Worm (Caenorhabditis elegans): ENCODE measurements around the gene miga-1.

miga-1 gene

ce11 chrV:12352445-12352844 is 48.2 kb downstream of the miga-1 start, which contains the start of gene sqt-3:
TSS of gene sqt-3 (plus strand) at chrV:12352745.
- TF ChIP-seq nhr-232 (tag; optimal IDR thresholded peaks at IDR 0.05) (no peak), elt-2 (tag; optimal IDR thresholded peaks at IDR 0.05) (no peak), ahr-1 (tag; optimal IDR thresholded peaks at IDR 0.05) (no peak), hlh-6 (tag; optimal IDR thresholded peaks at IDR 0.05) (no peak), sox-4 (tag; optimal IDR thresholded peaks at IDR 0.05) (no peak)

DNA sequence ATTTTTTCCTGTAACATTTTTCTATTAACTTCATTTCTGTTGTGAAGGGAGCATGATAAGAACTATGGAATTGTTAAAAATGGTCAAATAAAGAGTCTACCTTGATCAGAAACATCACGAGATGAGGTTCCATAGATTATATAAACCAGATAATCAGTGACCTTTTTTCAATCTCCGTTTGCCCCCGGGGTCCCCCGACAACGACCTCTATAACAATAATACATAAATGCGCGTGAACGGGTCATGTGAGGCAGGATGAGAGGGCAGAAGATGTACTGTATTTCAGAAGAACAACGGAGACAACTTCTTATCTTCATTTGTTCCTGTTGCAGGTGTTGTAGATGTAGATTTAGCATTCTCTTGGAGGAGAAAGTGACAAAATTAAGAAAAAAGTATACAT is 48.8 kb downstream of the miga-1 start:
- TF ChIP-seq ceh-30 (tag; optimal IDR thresholded peaks at IDR 0.05) (no peak), ceh-45 (GFP tag; IDR thresholded peaks at IDR 0.05) (no peak), hlh-6 (tag; optimal IDR thresholded peaks at IDR 0.05) (no peak), unc-55 (GFP tag; optimal IDR thresholded peaks at IDR 0.05) (no peak), unc-3 (GFP tag; conservative IDR thresholded peaks at IDR 0.05) (no peak), unc-3 (tag; optimal IDR thresholded peaks at IDR 0.05) (no peak), lim-6 (tag; optimal IDR thresholded peaks at IDR 0.05) (no peak), sdc-2 (tag; optimal IDR thresholded peaks at IDR 0.05) (no peak), sox-2 (GFP tag; IDR thresholded peaks at IDR 0.05) (no peak), pros-1 (tag; optimal IDR thresholded peaks at IDR 0.05) (no peak), hlh-30 (tag; optimal IDR thresholded peaks at IDR 0.05; ENCODE audit: insufficient read depth) (no peak), tbx-7 (tag; optimal IDR thresholded peaks at IDR 0.05) (no peak)

DNA sequence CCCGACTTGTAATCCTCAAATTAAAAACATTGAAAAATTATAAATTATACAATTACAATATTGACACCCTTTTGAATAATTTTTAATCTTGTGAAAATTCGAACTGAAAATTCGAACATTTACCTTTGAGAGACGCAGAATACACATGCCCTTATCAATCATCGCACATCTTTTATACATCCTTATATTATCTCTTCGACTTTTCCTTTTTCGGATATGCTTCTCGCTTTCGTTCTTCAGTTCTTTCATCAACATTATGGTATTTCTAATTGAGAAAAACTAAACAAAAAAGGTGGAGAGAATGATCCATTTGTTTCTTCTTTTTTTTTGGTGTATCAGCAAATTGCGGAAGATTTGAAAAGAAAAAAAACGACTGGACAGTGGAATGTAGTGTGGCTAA is 51.3 kb downstream of the miga-1 start:
- TF ChIP-seq madf-2 (tag; optimal IDR thresholded peaks at IDR 0.05), result no peak
